Worm (Caenorhabditis elegans): ENCODE data around the gene dgk-4.

The dgk-4 gene

DNA sequence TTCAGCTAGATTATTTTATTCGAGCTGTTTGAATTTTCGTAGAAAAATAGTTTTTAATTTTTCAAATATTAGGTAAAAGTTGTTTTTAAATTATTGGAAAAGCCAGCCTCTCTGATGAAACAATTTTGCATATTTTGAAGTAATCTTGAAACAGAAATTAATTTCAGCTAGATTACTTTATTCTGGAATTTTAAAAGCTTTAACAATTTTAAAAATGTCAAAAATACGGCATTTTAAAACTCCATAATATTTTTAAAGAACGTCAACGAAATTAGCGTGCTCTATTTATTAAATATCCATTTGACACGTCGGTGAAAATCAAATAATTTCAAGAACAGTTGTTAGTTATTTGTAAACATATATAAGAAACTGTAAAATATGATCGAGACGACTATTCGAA lies 28.3 kb upstream of the dgk-4 start, which contains the start of gene Y59H11AR.10:
Gene Y59H11AR.10, plus strand, starts transcription at position 301 of the 400 bp plus-strand sequence.
- TF ChIP-seq nhr-12 (tag; optimal IDR thresholded peaks at IDR 0.05) (no peak), zag-1 (tag; optimal IDR thresholded peaks at IDR 0.05) (no peak), nhr-11 (tag; optimal IDR thresholded peaks at IDR 0.05) (no peak), alr-1 (tag; optimal IDR thresholded peaks at IDR 0.05) (no peak), ztf-1 (GFP tag; conservative IDR thresholded peaks at IDR 0.05) (no peak), ceh-82 (tag; optimal IDR thresholded peaks at IDR 0.05) (no peak)

DNA sequence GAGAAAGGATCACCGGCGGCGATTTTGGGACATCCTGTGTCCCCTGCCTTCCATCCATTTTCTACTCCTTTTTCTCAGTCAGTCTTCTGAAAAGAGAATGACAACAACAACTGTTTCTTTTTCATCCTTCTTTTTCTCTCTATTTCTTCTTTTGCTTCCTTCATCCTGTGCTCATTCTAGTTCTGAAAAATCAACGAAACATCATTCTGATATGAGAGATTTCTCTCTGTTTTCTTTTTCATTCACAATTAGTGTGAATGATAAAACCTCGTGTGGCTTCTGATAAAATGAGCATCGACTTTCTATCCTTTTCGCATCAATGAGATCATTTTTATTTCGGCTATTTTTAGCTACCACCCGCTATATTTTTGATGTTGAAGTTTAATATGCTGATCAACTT lies 25.9 kb upstream of the dgk-4 start:
- TF ChIP-seq nhr-25 (tag; optimal IDR thresholded peaks at IDR 0.05) (no peak), aly-2 (tag; optimal IDR thresholded peaks at IDR 0.05) (no peak), sma-3 (GFP tag; optimal IDR thresholded peaks at IDR 0.05) (no peak), mbf-1 (tag; optimal IDR thresholded peaks at IDR 0.05) (no peak), mab-5 (tag; optimal IDR thresholded peaks at IDR 0.05) (no peak), nhr-23 (tag; optimal IDR thresholded peaks at IDR 0.05) (no peak), elt-3 (tag; optimal IDR thresholded peaks at IDR 0.05) (no peak), nhr-6 (tag; optimal IDR thresholded peaks at IDR 0.05) (peak; percentile 13), elt-1 (tag; optimal IDR thresholded peaks at IDR 0.05) (no peak), egl-27 (tag; optimal IDR thresholded peaks at IDR 0.05) (no peak), lsy-2 (tag; optimal IDR thresholded peaks at IDR 0.05) (peak in 1 of 2 experiments; percentile 49), peb-1 (tag; optimal IDR thresholded peaks at IDR 0.05) (no peak), skn-1 (tag; optimal IDR thresholded peaks at IDR 0.05) (no peak), ztf-4 (tag; optimal IDR thresholded peaks at IDR 0.05) (no peak), fos-1 (tag; optimal IDR thresholded peaks at IDR 0.05) (no peak), unc-39 (tag; optimal IDR thresholded peaks at IDR 0.05) (no peak), gmeb-1 (tag; optimal IDR thresholded peaks at IDR 0.05) (no peak), sma-9 (GFP tag; optimal IDR thresholded peaks at IDR 0.05) (peak; percentile 67), sma-9 (tag; optimal IDR thresholded peaks at IDR 0.05) (no peak), R02D3.7 (tag; optimal IDR thresholded peaks at IDR 0.05) (no peak), F13H6.1 (tag; optimal IDR thresholded peaks at IDR 0.05) (peak; percentile 33), sem-4 (tag; optimal IDR thresholded peaks at IDR 0.05) (no peak), C34F6.9 (tag; optimal IDR thresholded peaks at IDR 0.05) (peak; percentile 66), nhr-129 (tag; optimal IDR thresholded peaks at IDR 0.05) (peak; percentile 48), ceh-16 (tag; optimal IDR thresholded peaks at IDR 0.05) (no peak)

DNA sequence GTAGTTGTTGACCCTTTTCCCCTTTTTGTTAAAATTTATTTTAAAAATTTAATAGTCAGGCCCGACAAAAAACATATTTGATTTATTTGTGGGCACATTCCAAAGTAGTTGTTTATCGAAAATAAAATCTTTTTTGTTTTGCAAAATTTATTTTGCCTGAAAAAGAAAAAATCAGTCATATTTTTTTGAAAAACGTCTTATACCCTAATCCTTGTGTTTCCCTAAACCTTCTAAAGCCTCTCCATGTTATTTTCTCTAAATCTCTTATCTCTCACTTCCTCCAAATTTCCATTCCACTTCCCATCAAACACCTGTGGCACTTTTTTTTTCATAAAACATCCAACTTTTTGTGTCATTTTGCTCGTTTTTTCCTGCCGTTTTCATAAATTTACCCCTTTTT lies 22.9 kb upstream of the dgk-4 start:
- no peak for TF ChIP-seq snpc-4 (tag; optimal IDR thresholded peaks at IDR 0.05)
- TF ChIP-seq mab-5 (tag; optimal IDR thresholded peaks at IDR 0.05): peak; percentile 17
- no peak for TF ChIP-seq nhr-237 (tag; optimal IDR thresholded peaks at IDR 0.05)
- TF ChIP-seq egl-27 (tag; optimal IDR thresholded peaks at IDR 0.05): no peak
- no peak for TF ChIP-seq R02D3.7 (tag; optimal IDR thresholded peaks at IDR 0.05)
- no peak for TF ChIP-seq ZK546.5 (tag; optimal IDR thresholded peaks at IDR 0.05)
- TF ChIP-seq unc-55 (GFP tag; optimal IDR thresholded peaks at IDR 0.05): peak; percentile 68
- no peak for TF ChIP-seq nhr-10 (tag; optimal IDR thresholded peaks at IDR 0.05)

DNA sequence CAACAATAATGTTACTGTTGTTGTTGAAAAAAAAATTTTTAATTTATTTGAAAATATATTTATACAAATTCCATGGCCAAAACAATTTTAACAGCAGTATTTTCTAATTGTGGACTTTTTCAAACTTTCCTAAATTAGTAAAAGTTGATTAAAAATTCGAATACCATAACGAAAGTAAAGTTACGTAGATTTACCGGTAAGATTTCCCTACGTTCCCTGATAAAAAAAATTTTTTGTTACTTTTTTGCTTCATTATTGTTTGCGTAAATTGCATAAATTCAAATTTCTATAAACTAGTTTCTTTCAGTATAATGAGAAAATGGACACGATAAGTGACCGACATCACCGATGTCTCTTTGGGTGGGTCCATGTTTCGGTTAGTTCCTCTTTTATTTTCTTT lies 22.2 kb upstream of the dgk-4 start, which contains the start of gene F42A9.6:
Gene F42A9.6, plus strand, starts transcription at position 301 of the 400 bp plus-strand sequence.
- TF ChIP-seq nhr-6 (tag; optimal IDR thresholded peaks at IDR 0.05) (no peak), snpc-4 (tag; optimal IDR thresholded peaks at IDR 0.05) (no peak), nhr-237 (tag; optimal IDR thresholded peaks at IDR 0.05) (no peak), sem-4 (tag; optimal IDR thresholded peaks at IDR 0.05) (no peak), nhr-10 (tag; optimal IDR thresholded peaks at IDR 0.05) (no peak), ceh-82 (tag; optimal IDR thresholded peaks at IDR 0.05) (no peak), dmd-4 (tag; optimal IDR thresholded peaks at IDR 0.05) (no peak), ztf-11 (tag; optimal IDR thresholded peaks at IDR 0.05) (no peak), F13H6.1 (tag; optimal IDR thresholded peaks at IDR 0.05) (no peak), lsy-2 (tag; optimal IDR thresholded peaks at IDR 0.05) (no peak), unc-62 (GFP tag; optimal IDR thresholded peaks at IDR 0.05) (no peak), nhr-129 (tag; optimal IDR thresholded peaks at IDR 0.05) (no peak)
